Worm (Caenorhabditis elegans): ENCODE data around the gene sra-33.

DNA sequence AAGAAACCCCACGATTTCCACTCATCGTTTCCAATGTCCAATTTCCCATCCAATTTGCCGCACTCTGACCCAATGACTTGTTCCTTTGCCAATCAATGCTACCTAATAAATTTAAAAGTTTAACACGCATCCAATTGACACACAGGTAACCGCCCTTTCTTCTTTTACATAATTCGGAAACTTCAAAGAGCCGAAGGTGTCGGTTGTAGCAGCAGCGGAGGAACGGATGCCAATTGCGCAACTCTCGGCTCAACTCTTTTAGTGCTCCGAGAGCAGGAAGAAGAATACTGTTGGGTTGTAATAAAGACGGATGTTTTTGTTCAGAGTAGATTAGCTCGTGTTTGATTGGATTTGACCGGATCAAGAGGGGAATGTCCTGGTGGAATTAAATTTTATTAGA lies 19.8 kb downstream of the sra-33 start:
- TF ChIP-seq snpc-4 (tag; optimal IDR thresholded peaks at IDR 0.05) (no peak), unc-62 (GFP tag; optimal IDR thresholded peaks at IDR 0.05) (no peak), aly-2 (tag; optimal IDR thresholded peaks at IDR 0.05) (no peak), elt-1 (tag; optimal IDR thresholded peaks at IDR 0.05) (no peak), fos-1 (tag; optimal IDR thresholded peaks at IDR 0.05) (no peak), nhr-10 (tag; optimal IDR thresholded peaks at IDR 0.05) (no peak)

Data from whole organism, L2 larva.